Worm (Caenorhabditis elegans) whole organism, L4/young adult: ENCODE data around the gene exp-2.
A peak's percentile ranks its signal among the peaks of the same experiment; 100 is the strongest.

Experiments
- W03F9.2 ChIP-seq: fragments of 150-350 bp; optimal IDR thresholded peaks from 2 replicates; lab custom pipeline; 2014; ENCODE audit warnings: missing biosample characterization, missing genetic modification characterization
- dao-5 ChIP-seq: sonication (generic microtip); optimal IDR thresholded peaks from 2 replicates; lab custom pipeline; 2016; ENCODE audit warnings: missing genotype, missing genetic modification characterization, moderate library complexity, missing compliant biosample characterization
- him-1 ChIP-seq: sonication (generic microtip); optimal IDR thresholded peaks from 2 replicates; lab custom pipeline; 2016; ENCODE audit warnings: missing genotype, missing genetic modification reagents, missing genetic modification characterization, missing compliant biosample characterization

- TF ChIP-seq him-1 (peak; percentile 63), dao-5 (tag; lab: Kevin White, UChicago) (no peak), W03F9.2 (tag; lab: Kevin White, UChicago) (peak; percentile 87)
Measured at ce11 chrV:6100492-6101004, 30.7 kb upstream of the exp-2 start, which contains the start of gene crt-1.
